Fruit fly (Drosophila melanogaster) whole organism, prepupa: ENCODE data around the gene CG32669.

Experiments used
- CG8632 ChIP-seq: fragments of 200-800 bp; sonication (Bioruptor generic); optimal IDR thresholded peaks from 3 replicates; lab custom pipeline; 2016; ENCODE audit warnings: missing biosample characterization, missing genetic modification characterization
- Eip93F ChIP-seq: fragments of 200-800 bp; sonication (Bioruptor generic); optimal IDR thresholded peaks from 2 replicates; lab custom pipeline; 2016; ENCODE audit warnings: missing biosample characterization, mild to moderate bottlenecking, missing genetic modification characterization
- eg ChIP-seq: fragments of 200-800 bp; sonication (Bioruptor generic); IDR thresholded peaks from 3 replicates; pipeline ENCODE4 v1.3.6; 2022; ENCODE audit warnings: missing biosample characterization, missing genetic modification characterization

DNA sequence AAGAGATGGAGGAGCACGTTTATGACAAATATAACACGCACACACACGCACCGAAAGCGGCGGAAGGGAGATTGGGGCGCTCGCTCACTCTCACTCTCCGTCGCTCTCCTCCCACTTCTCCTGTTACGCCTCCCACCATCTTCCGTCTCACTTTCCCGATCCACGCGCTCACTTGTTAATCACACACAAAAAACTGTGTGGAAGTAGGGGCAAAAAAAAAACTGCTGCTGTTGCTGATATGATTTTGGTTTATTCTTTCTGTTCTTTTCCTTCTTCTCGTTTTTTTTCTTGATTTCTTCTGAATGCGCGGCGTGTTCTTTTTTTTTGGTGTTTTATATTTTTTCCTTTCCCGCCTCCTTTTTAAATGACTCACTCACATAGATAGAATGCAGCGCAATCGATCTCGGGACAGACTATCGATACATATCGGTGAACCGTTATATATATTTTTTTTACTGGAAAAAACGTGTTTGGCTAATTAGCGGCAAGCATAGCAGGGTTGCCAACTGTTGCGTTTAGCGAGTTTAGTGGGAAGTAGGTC lies 39.2 kb downstream of the CG32669 start:
- peak; percentile 85 for TF ChIP-seq eg (GFP tag; lab: Robert Waterston, UW)
- peak; percentile 62 for TF ChIP-seq CG8632 (GFP tag; lab: Kevin White, UChicago)
- no peak for TF ChIP-seq Eip93F (GFP tag; lab: Kevin White, UChicago)
